Fruit fly (Drosophila melanogaster) whole organism, prepupa: ENCODE results near the gene Hap40.

Experiments
- Blimp-1 ChIP-seq: fragments of 200-800 bp; sonication (Bioruptor generic); optimal IDR thresholded peaks from 3 replicates; lab custom pipeline; 2017; ENCODE audit warnings: missing biosample characterization, missing genetic modification characterization, mild to moderate bottlenecking, moderate library complexity, missing genetic modification reagents
- CG10631 ChIP-seq: fragments of 200-800 bp; sonication (Bioruptor generic); optimal IDR thresholded peaks from 2 replicates; lab custom pipeline; 2016; ENCODE audit warnings: missing biosample characterization, missing genetic modification characterization
- CG10669 ChIP-seq: fragments of 200-800 bp; sonication (Bioruptor generic); optimal IDR thresholded peaks from 3 replicates; lab custom pipeline; 2018; ENCODE audit warnings: missing biosample characterization, mild to moderate bottlenecking, missing genetic modification characterization, moderate library complexity
- CG11294 ChIP-seq: fragments of 200-800 bp; sonication (Bioruptor generic); IDR thresholded peaks from 2 replicates; pipeline ENCODE4 v1.3.6; 2022; ENCODE audit warnings: missing biosample characterization, missing genetic modification characterization
- CG11902 ChIP-seq: fragments of 200-800 bp; sonication (Bioruptor generic); optimal IDR thresholded peaks from 3 replicates; lab custom pipeline; 2016; ENCODE audit warnings: missing biosample characterization, missing genetic modification characterization
- CG15336 ChIP-seq: fragments of 200-800 bp; sonication (Bioruptor generic); IDR thresholded peaks from 2 replicates; pipeline ENCODE4 v1.3.6; 2022; ENCODE audit warnings: missing biosample characterization, missing genetic modification characterization
- CG1621 ChIP-seq: fragments of 200-800 bp; sonication (Bioruptor generic); optimal IDR thresholded peaks from 3 replicates; lab custom pipeline; 2018; ENCODE audit warnings: missing biosample characterization, mild to moderate bottlenecking, missing genetic modification characterization
- CG3032 ChIP-seq: fragments of 200-800 bp; optimal IDR thresholded peaks from 2 replicates; lab custom pipeline; 2019; ENCODE audit warnings: missing biosample characterization, mild to moderate bottlenecking, missing genetic modification characterization, moderate library complexity
- CG31627 ChIP-seq: fragments of 200-800 bp; sonication (Bioruptor generic); optimal IDR thresholded peaks from 3 replicates; lab custom pipeline; 2016; ENCODE audit warnings: missing biosample characterization, missing genetic modification characterization
- CG34406 ChIP-seq: fragments of 200-800 bp; sonication (Bioruptor generic); optimal IDR thresholded peaks from 3 replicates; lab custom pipeline; 2016; ENCODE audit warnings: missing biosample characterization, missing genetic modification characterization
- CG3919 ChIP-seq: fragments of 200-800 bp; sonication (Bioruptor generic); optimal IDR thresholded peaks from 3 replicates; lab custom pipeline; 2016; ENCODE audit warnings: missing biosample characterization, missing genetic modification characterization
- CG4318 ChIP-seq: fragments of 200-800 bp; sonication (Bioruptor generic); optimal IDR thresholded peaks from 3 replicates; lab custom pipeline; 2017; ENCODE audit warnings: missing biosample characterization, mild to moderate bottlenecking, missing genetic modification characterization
- CG6163 ChIP-seq: fragments of 200-800 bp; sonication (Bioruptor generic); IDR thresholded peaks from 3 replicates; pipeline ENCODE4 v1.3.6; 2022; ENCODE audit warnings: missing biosample characterization, missing genetic modification characterization
- CG6276 ChIP-seq: fragments of 200-800 bp; sonication (Bioruptor generic); optimal IDR thresholded peaks from 2 replicates; lab custom pipeline; 2017; ENCODE audit warnings: missing biosample characterization, mild to moderate bottlenecking, missing genetic modification characterization
- CG6792 ChIP-seq: fragments of 200-800 bp; sonication (Bioruptor generic); optimal IDR thresholded peaks from 3 replicates; lab custom pipeline; 2016; ENCODE audit warnings: missing biosample characterization, missing genetic modification characterization
- CG6808 ChIP-seq: fragments of 200-800 bp; sonication (Bioruptor generic); optimal IDR thresholded peaks from 3 replicates; lab custom pipeline; 2017; ENCODE audit warnings: missing biosample characterization, missing genetic modification characterization, mild to moderate bottlenecking, moderate library complexity, missing genetic modification reagents
- CG6854 ChIP-seq: fragments of 200-800 bp; sonication (Bioruptor generic); optimal IDR thresholded peaks from 2 replicates; lab custom pipeline; 2017; ENCODE audit warnings: missing biosample characterization, mild to moderate bottlenecking, missing genetic modification characterization
- CG8119 ChIP-seq: fragments of 200-800 bp; sonication (Bioruptor generic); IDR thresholded peaks from 3 replicates; pipeline ENCODE4 v1.3.6; 2022; ENCODE audit warnings: missing biosample characterization, missing genetic modification characterization
- CG8319 ChIP-seq: fragments of 200-800 bp; sonication (Bioruptor generic); optimal IDR thresholded peaks from 3 replicates; lab custom pipeline; 2016; ENCODE audit warnings: missing biosample characterization, missing genetic modification characterization
- CG8632 ChIP-seq: fragments of 200-800 bp; sonication (Bioruptor generic); optimal IDR thresholded peaks from 3 replicates; lab custom pipeline; 2016; ENCODE audit warnings: missing biosample characterization, missing genetic modification characterization
- CG9139 ChIP-seq: fragments of 200-800 bp; sonication (Bioruptor generic); optimal IDR thresholded peaks from 3 replicates; lab custom pipeline; 2017; ENCODE audit warnings: missing biosample characterization, mild to moderate bottlenecking, missing genetic modification characterization
- Eip75B ChIP-seq: fragments of 200-800 bp; sonication (Bioruptor generic); optimal IDR thresholded peaks from 3 replicates; lab custom pipeline; 2016; ENCODE audit warnings: missing biosample characterization, missing genetic modification characterization
- Eip78C ChIP-seq: fragments of 200-800 bp; sonication (Bioruptor generic); peaks from one replicate; lab custom pipeline; 2016; ENCODE audit warnings: missing biosample characterization, missing genetic modification characterization
- Eip93F ChIP-seq: fragments of 200-800 bp; sonication (Bioruptor generic); optimal IDR thresholded peaks from 2 replicates; lab custom pipeline; 2016; ENCODE audit warnings: missing biosample characterization, mild to moderate bottlenecking, missing genetic modification characterization
- Ets21C ChIP-seq: fragments of 200-800 bp; sonication (Bioruptor generic); optimal IDR thresholded peaks from 3 replicates; lab custom pipeline; 2016; ENCODE audit warnings: missing biosample characterization, missing genetic modification characterization
- Ets96B ChIP-seq: fragments of 200-800 bp; optimal IDR thresholded peaks from 2 replicates; lab custom pipeline; 2019; ENCODE audit warnings: missing biosample characterization, mild to moderate bottlenecking, missing genetic modification characterization, moderate library complexity
- Gug ChIP-seq: fragments of 200-800 bp; sonication (Bioruptor generic); IDR thresholded peaks from 2 replicates; pipeline ENCODE4 v1.3.6; 2022; ENCODE audit warnings: missing biosample characterization, missing genetic modification characterization
- Hr38 ChIP-seq: sonication (Bioruptor generic); optimal IDR thresholded peaks from 2 replicates; lab custom pipeline; 2016; ENCODE audit warnings: missing biosample characterization, missing genetic modification characterization
- Hr39 ChIP-seq: fragments of 200-800 bp; sonication (Bioruptor generic); optimal IDR thresholded peaks from 2 replicates; lab custom pipeline; 2016; ENCODE audit warnings: missing biosample characterization, missing genetic modification characterization
- Hr4 ChIP-seq: fragments of 200-800 bp; sonication (Bioruptor generic); optimal IDR thresholded peaks from 3 replicates; lab custom pipeline; 2016; ENCODE audit warnings: missing biosample characterization, missing genetic modification characterization
- Lpt ChIP-seq: fragments of 200-800 bp; sonication (Bioruptor generic); optimal IDR thresholded peaks from 3 replicates; lab custom pipeline; 2016; ENCODE audit warnings: missing biosample characterization, missing genetic modification characterization
- Met ChIP-seq: fragments of 200-800 bp; sonication (Bioruptor generic); optimal IDR thresholded peaks from 3 replicates; lab custom pipeline; 2016; ENCODE audit warnings: missing biosample characterization, missing genetic modification characterization
- OdsH ChIP-seq: fragments of 200-800 bp; sonication (Bioruptor generic); optimal IDR thresholded peaks from 3 replicates; lab custom pipeline; 2016; ENCODE audit warnings: missing biosample characterization, missing genetic modification characterization
- Smox ChIP-seq: fragments of 200-800 bp; sonication (Bioruptor generic); optimal IDR thresholded peaks from 3 replicates; lab custom pipeline; 2016; ENCODE audit warnings: missing biosample characterization, missing genetic modification characterization
- Sox102F ChIP-seq: fragments of 200-800 bp; sonication (Bioruptor generic); optimal IDR thresholded peaks from 2 replicates; lab custom pipeline; 2016; ENCODE audit warnings: missing biosample characterization, mild to moderate bottlenecking, missing genetic modification characterization
- Sox14 ChIP-seq: fragments of 200-800 bp; sonication (Bioruptor generic); optimal IDR thresholded peaks from 3 replicates; lab custom pipeline; 2016; ENCODE audit warnings: missing biosample characterization, missing genetic modification characterization
- Sox15 ChIP-seq: fragments of 200-800 bp; sonication (Bioruptor generic); optimal IDR thresholded peaks from 3 replicates; lab custom pipeline; 2016; ENCODE audit warnings: missing biosample characterization, missing genetic modification characterization
- achi ChIP-seq: fragments of 200-800 bp; sonication (Bioruptor generic); optimal IDR thresholded peaks from 3 replicates; lab custom pipeline; 2016; ENCODE audit warnings: missing biosample characterization, missing genetic modification characterization
- acj6 ChIP-seq: fragments of 200-800 bp; sonication (Bioruptor generic); optimal IDR thresholded peaks from 3 replicates; lab custom pipeline; 2016; ENCODE audit warnings: missing biosample characterization, missing genetic modification characterization
- cyc ChIP-seq: fragments of 200-800 bp; sonication (Bioruptor generic); optimal IDR thresholded peaks from 3 replicates; lab custom pipeline; 2016; ENCODE audit warnings: missing biosample characterization, missing genetic modification characterization
- dac ChIP-seq: fragments of 200-800 bp; sonication (Bioruptor generic); optimal IDR thresholded peaks from 2 replicates; lab custom pipeline; 2017; ENCODE audit warnings: missing biosample characterization, mild to moderate bottlenecking, missing genetic modification characterization
- dsx ChIP-seq: fragments of 200-800 bp; optimal IDR thresholded peaks from 3 replicates; lab custom pipeline; 2019; ENCODE audit warnings: missing biosample characterization, mild to moderate bottlenecking, missing genetic modification characterization, moderate library complexity; ENCODE audit not compliant: poor library complexity, severe bottlenecking
- eg ChIP-seq: fragments of 200-800 bp; sonication (Bioruptor generic); IDR thresholded peaks from 3 replicates; pipeline ENCODE4 v1.3.6; 2022; ENCODE audit warnings: missing biosample characterization, missing genetic modification characterization
- esn ChIP-seq: fragments of 200-800 bp; sonication (Bioruptor generic); optimal IDR thresholded peaks from 2 replicates; lab custom pipeline; 2016; ENCODE audit warnings: missing biosample characterization, mild to moderate bottlenecking, missing genetic modification characterization, moderate library complexity
- fd59A ChIP-seq: fragments of 200-800 bp; sonication (Bioruptor generic); optimal IDR thresholded peaks from 2 replicates; lab custom pipeline; 2017; ENCODE audit warnings: missing biosample characterization, mild to moderate bottlenecking, missing genetic modification characterization, missing genetic modification reagents
- fd85E ChIP-seq: fragments of 200-800 bp; sonication (Bioruptor generic); optimal IDR thresholded peaks from 3 replicates; lab custom pipeline; 2016; ENCODE audit warnings: missing biosample characterization, missing genetic modification characterization
- lz ChIP-seq: fragments of 200-800 bp; sonication (Bioruptor generic); optimal IDR thresholded peaks from 3 replicates; lab custom pipeline; 2016; ENCODE audit warnings: missing biosample characterization, missing genetic modification characterization
- net ChIP-seq: fragments of 200-800 bp; sonication (Bioruptor generic); optimal IDR thresholded peaks from 3 replicates; lab custom pipeline; 2016; ENCODE audit warnings: missing biosample characterization, missing genetic modification characterization
- pdm3 ChIP-seq: fragments of 200-800 bp; sonication (Bioruptor generic); optimal IDR thresholded peaks from 3 replicates; lab custom pipeline; 2016; ENCODE audit warnings: missing biosample characterization, missing genetic modification characterization
- spab ChIP-seq: fragments of 200-800 bp; sonication (Bioruptor generic); optimal IDR thresholded peaks from 2 replicates; lab custom pipeline; 2017; ENCODE audit warnings: missing biosample characterization, mild to moderate bottlenecking, missing genetic modification characterization, missing genetic modification reagents
- svp ChIP-seq: fragments of 200-800 bp; sonication (Bioruptor generic); peaks from one replicate; lab custom pipeline; 2016; ENCODE audit warnings: missing biosample characterization, missing genetic modification characterization
- topi ChIP-seq: fragments of 200-800 bp; sonication (Bioruptor generic); optimal IDR thresholded peaks from 3 replicates; lab custom pipeline; 2016; ENCODE audit warnings: missing biosample characterization, missing genetic modification characterization
- vri ChIP-seq: fragments of 200-800 bp; sonication (Bioruptor generic); optimal IDR thresholded peaks from 3 replicates; lab custom pipeline; 2016; ENCODE audit warnings: missing biosample characterization, mild to moderate bottlenecking, missing genetic modification characterization

The Hap40 gene

DNA sequence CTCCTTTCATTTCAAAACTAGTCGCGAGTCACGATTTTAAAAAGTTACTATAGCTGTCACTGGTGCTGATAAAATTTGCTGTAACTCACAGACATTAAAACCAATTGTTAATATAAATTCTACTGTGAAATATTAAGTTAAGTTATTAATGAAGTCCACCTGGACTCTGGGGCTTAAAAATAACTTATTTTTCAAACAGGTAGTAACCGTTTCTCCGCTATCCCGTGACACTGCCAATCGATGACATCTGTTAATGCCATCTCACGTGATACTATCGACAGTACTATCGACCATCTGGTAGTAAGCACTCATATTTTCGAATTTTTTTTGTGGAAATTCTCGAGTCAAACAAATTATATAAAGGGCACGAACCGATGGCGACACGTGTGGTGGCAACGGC lies 30.1 kb downstream of the Hap40 start, which contains the start of the genes CG12379 and MagR:
TSS of gene CG12379 (minus strand) at position 2 of the 400 bp plus-strand sequence.
TSS of gene MagR (plus strand) at position 276 of the 400 bp plus-strand sequence.
- peak; percentile 41 for TF ChIP-seq Ets96B (tag; lab: Kevin White, UChicago)
- no peak for TF ChIP-seq Sox102F (GFP tag; lab: Kevin White, UChicago)
- no peak for TF ChIP-seq dsx
- TF ChIP-seq Eip75B: no peak
- no peak for TF ChIP-seq CG34406 (GFP tag; lab: Kevin White, UChicago)
- TF ChIP-seq CG6792: no peak
- no peak for TF ChIP-seq CG10669
- TF ChIP-seq Smox (GFP tag; lab: Kevin White, UChicago): peak; percentile 36
- peak; percentile 66 for TF ChIP-seq esn
- TF ChIP-seq Ets21C (GFP tag; lab: Kevin White, UChicago): peak; percentile 45
- peak; percentile 33 for TF ChIP-seq fd59A (GFP tag; lab: Kevin White, UChicago)
- peak; percentile 18 for TF ChIP-seq Sox14 (GFP tag; lab: Kevin White, UChicago)
- TF ChIP-seq CG6808 (GFP tag; lab: Kevin White, UChicago): no peak
- TF ChIP-seq topi (GFP tag; lab: Kevin White, UChicago): peak; percentile 63
- TF ChIP-seq Gug (GFP tag; lab: Robert Waterston, UW): peak; percentile 58
- peak; percentile 77 for TF ChIP-seq Eip78C
- no peak for TF ChIP-seq Lpt
- no peak for TF ChIP-seq fd85E
- no peak for TF ChIP-seq CG9139 (GFP tag; lab: Kevin White, UChicago)
- TF ChIP-seq CG11294 (GFP tag; lab: Robert Waterston, UW): no peak
- TF ChIP-seq CG8632: no peak
- peak; percentile 25 for TF ChIP-seq Hr4 (GFP tag; lab: Kevin White, UChicago)
- no peak for TF ChIP-seq Hr38 (GFP tag; lab: Kevin White, UChicago)
- TF ChIP-seq CG11902 (GFP tag; lab: Kevin White, UChicago): peak; percentile 27
- TF ChIP-seq achi (GFP tag; lab: Kevin White, UChicago): peak; percentile 50
- TF ChIP-seq OdsH: peak; percentile 37
- TF ChIP-seq CG31627 (GFP tag; lab: Kevin White, UChicago): peak; percentile 69
- peak; percentile 8 for TF ChIP-seq Sox15 (GFP tag; lab: Kevin White, UChicago)
- no peak for TF ChIP-seq CG4318 (GFP tag; lab: Kevin White, UChicago)
- peak; percentile 64 for TF ChIP-seq Met (GFP tag; lab: Kevin White, UChicago)
- TF ChIP-seq CG6276 (GFP tag; lab: Kevin White, UChicago): no peak
- no peak for TF ChIP-seq CG6163 (GFP tag; lab: Robert Waterston, UW)
- no peak for TF ChIP-seq vri
- no peak for TF ChIP-seq CG15336 (GFP tag; lab: Robert Waterston, UW)
- TF ChIP-seq eg: 0 out of 3 replicates have a peak, but pooled peaks have one; percentile 33
- no peak for TF ChIP-seq spab (GFP tag; lab: Kevin White, UChicago)
- TF ChIP-seq net: no peak
- no peak for TF ChIP-seq CG8319 (GFP tag; lab: Kevin White, UChicago)
- no peak for TF ChIP-seq Eip93F (GFP tag; lab: Kevin White, UChicago)
- TF ChIP-seq acj6 (GFP tag; lab: Kevin White, UChicago): no peak
- no peak for TF ChIP-seq CG1621
- peak; percentile 66 for TF ChIP-seq Hr39 (GFP tag; lab: Kevin White, UChicago)
- TF ChIP-seq svp (GFP tag; lab: Kevin White, UChicago): peak; percentile 84
- TF ChIP-seq Blimp-1: no peak
- no peak for TF ChIP-seq CG3919 (GFP tag; lab: Kevin White, UChicago)
- TF ChIP-seq lz: peak; percentile 70
- TF ChIP-seq dac (GFP tag; lab: Kevin White, UChicago): no peak
- TF ChIP-seq CG3032 (tag; lab: Kevin White, UChicago): peak; percentile 62
- TF ChIP-seq CG10631 (GFP tag; lab: Kevin White, UChicago): peak; percentile 32
- TF ChIP-seq pdm3 (GFP tag; lab: Kevin White, UChicago): peak; percentile 57
- TF ChIP-seq cyc (GFP tag; lab: Kevin White, UChicago): peak; percentile 64
- 0 out of 3 replicates have a peak, but pooled peaks have one; percentile 12 for TF ChIP-seq CG8119
- no peak for TF ChIP-seq CG6854 (GFP tag; lab: Kevin White, UChicago)
